Fruit fly (Drosophila melanogaster) whole organism, prepupa: ENCODE data around the gene CG14005.

Experiments used
- Blimp-1 ChIP-seq: fragments of 200-800 bp; sonication (Bioruptor generic); optimal IDR thresholded peaks from 3 replicates; lab custom pipeline; 2017; ENCODE audit warnings: missing biosample characterization, missing genetic modification characterization, mild to moderate bottlenecking, moderate library complexity, missing genetic modification reagents
- CG10631 ChIP-seq: fragments of 200-800 bp; sonication (Bioruptor generic); optimal IDR thresholded peaks from 2 replicates; lab custom pipeline; 2016; ENCODE audit warnings: missing biosample characterization, missing genetic modification characterization
- CG11294 ChIP-seq: fragments of 200-800 bp; sonication (Bioruptor generic); IDR thresholded peaks from 2 replicates; pipeline ENCODE4 v1.3.6; 2022; ENCODE audit warnings: missing biosample characterization, missing genetic modification characterization
- CG11762 ChIP-seq: fragments of 200-800 bp; sonication (Bioruptor generic); optimal IDR thresholded peaks from 3 replicates; lab custom pipeline; 2016; ENCODE audit warnings: missing biosample characterization, missing genetic modification characterization; ENCODE audit not compliant: insufficient read depth
- CG15336 ChIP-seq: fragments of 200-800 bp; sonication (Bioruptor generic); IDR thresholded peaks from 2 replicates; pipeline ENCODE4 v1.3.6; 2022; ENCODE audit warnings: missing biosample characterization, missing genetic modification characterization
- CG1621 ChIP-seq: fragments of 200-800 bp; sonication (Bioruptor generic); optimal IDR thresholded peaks from 3 replicates; lab custom pipeline; 2018; ENCODE audit warnings: missing biosample characterization, mild to moderate bottlenecking, missing genetic modification characterization
- CG31627 ChIP-seq: fragments of 200-800 bp; sonication (Bioruptor generic); optimal IDR thresholded peaks from 3 replicates; lab custom pipeline; 2016; ENCODE audit warnings: missing biosample characterization, missing genetic modification characterization
- CG32006 ChIP-seq: fragments of 200-800 bp; sonication (Bioruptor generic); optimal IDR thresholded peaks from 3 replicates; lab custom pipeline; 2017; ENCODE audit warnings: missing biosample characterization, mild to moderate bottlenecking, missing genetic modification characterization
- CG34406 ChIP-seq: fragments of 200-800 bp; sonication (Bioruptor generic); optimal IDR thresholded peaks from 3 replicates; lab custom pipeline; 2016; ENCODE audit warnings: missing biosample characterization, missing genetic modification characterization
- CG4318 ChIP-seq: fragments of 200-800 bp; sonication (Bioruptor generic); optimal IDR thresholded peaks from 3 replicates; lab custom pipeline; 2017; ENCODE audit warnings: missing biosample characterization, mild to moderate bottlenecking, missing genetic modification characterization
- CG6163 ChIP-seq: fragments of 200-800 bp; sonication (Bioruptor generic); IDR thresholded peaks from 3 replicates; pipeline ENCODE4 v1.3.6; 2022; ENCODE audit warnings: missing biosample characterization, missing genetic modification characterization
- CG6276 ChIP-seq: fragments of 200-800 bp; sonication (Bioruptor generic); optimal IDR thresholded peaks from 2 replicates; lab custom pipeline; 2017; ENCODE audit warnings: missing biosample characterization, mild to moderate bottlenecking, missing genetic modification characterization
- CG8319 ChIP-seq: fragments of 200-800 bp; sonication (Bioruptor generic); optimal IDR thresholded peaks from 3 replicates; lab custom pipeline; 2016; ENCODE audit warnings: missing biosample characterization, missing genetic modification characterization
- CG9139 ChIP-seq: fragments of 200-800 bp; sonication (Bioruptor generic); optimal IDR thresholded peaks from 3 replicates; lab custom pipeline; 2017; ENCODE audit warnings: missing biosample characterization, mild to moderate bottlenecking, missing genetic modification characterization
- Eip75B ChIP-seq: fragments of 200-800 bp; sonication (Bioruptor generic); optimal IDR thresholded peaks from 3 replicates; lab custom pipeline; 2016; ENCODE audit warnings: missing biosample characterization, missing genetic modification characterization
- Eip78C ChIP-seq: fragments of 200-800 bp; sonication (Bioruptor generic); peaks from one replicate; lab custom pipeline; 2016; ENCODE audit warnings: missing biosample characterization, missing genetic modification characterization
- Eip93F ChIP-seq: fragments of 200-800 bp; sonication (Bioruptor generic); optimal IDR thresholded peaks from 2 replicates; lab custom pipeline; 2016; ENCODE audit warnings: missing biosample characterization, mild to moderate bottlenecking, missing genetic modification characterization
- Ets96B ChIP-seq: fragments of 200-800 bp; optimal IDR thresholded peaks from 2 replicates; lab custom pipeline; 2019; ENCODE audit warnings: missing biosample characterization, mild to moderate bottlenecking, missing genetic modification characterization, moderate library complexity
- Hr38 ChIP-seq: sonication (Bioruptor generic); optimal IDR thresholded peaks from 2 replicates; lab custom pipeline; 2016; ENCODE audit warnings: missing biosample characterization, missing genetic modification characterization
- Hr39 ChIP-seq: fragments of 200-800 bp; sonication (Bioruptor generic); optimal IDR thresholded peaks from 2 replicates; lab custom pipeline; 2016; ENCODE audit warnings: missing biosample characterization, missing genetic modification characterization
- Lpt ChIP-seq: fragments of 200-800 bp; sonication (Bioruptor generic); optimal IDR thresholded peaks from 3 replicates; lab custom pipeline; 2016; ENCODE audit warnings: missing biosample characterization, missing genetic modification characterization
- Met ChIP-seq: fragments of 200-800 bp; sonication (Bioruptor generic); optimal IDR thresholded peaks from 3 replicates; lab custom pipeline; 2016; ENCODE audit warnings: missing biosample characterization, missing genetic modification characterization
- OdsH ChIP-seq: fragments of 200-800 bp; sonication (Bioruptor generic); optimal IDR thresholded peaks from 3 replicates; lab custom pipeline; 2016; ENCODE audit warnings: missing biosample characterization, missing genetic modification characterization
- Sox14 ChIP-seq: fragments of 200-800 bp; sonication (Bioruptor generic); optimal IDR thresholded peaks from 3 replicates; lab custom pipeline; 2016; ENCODE audit warnings: missing biosample characterization, missing genetic modification characterization
- Sox15 ChIP-seq: fragments of 200-800 bp; sonication (Bioruptor generic); optimal IDR thresholded peaks from 3 replicates; lab custom pipeline; 2016; ENCODE audit warnings: missing biosample characterization, missing genetic modification characterization
- acj6 ChIP-seq: fragments of 200-800 bp; sonication (Bioruptor generic); optimal IDR thresholded peaks from 3 replicates; lab custom pipeline; 2016; ENCODE audit warnings: missing biosample characterization, missing genetic modification characterization
- cyc ChIP-seq: fragments of 200-800 bp; sonication (Bioruptor generic); optimal IDR thresholded peaks from 3 replicates; lab custom pipeline; 2016; ENCODE audit warnings: missing biosample characterization, missing genetic modification characterization
- eg ChIP-seq: fragments of 200-800 bp; sonication (Bioruptor generic); IDR thresholded peaks from 3 replicates; pipeline ENCODE4 v1.3.6; 2022; ENCODE audit warnings: missing biosample characterization, missing genetic modification characterization
- esn ChIP-seq: fragments of 200-800 bp; sonication (Bioruptor generic); optimal IDR thresholded peaks from 2 replicates; lab custom pipeline; 2016; ENCODE audit warnings: missing biosample characterization, mild to moderate bottlenecking, missing genetic modification characterization, moderate library complexity
- fd85E ChIP-seq: fragments of 200-800 bp; sonication (Bioruptor generic); optimal IDR thresholded peaks from 3 replicates; lab custom pipeline; 2016; ENCODE audit warnings: missing biosample characterization, missing genetic modification characterization
- lz ChIP-seq: fragments of 200-800 bp; sonication (Bioruptor generic); optimal IDR thresholded peaks from 3 replicates; lab custom pipeline; 2016; ENCODE audit warnings: missing biosample characterization, missing genetic modification characterization
- pdm3 ChIP-seq: fragments of 200-800 bp; sonication (Bioruptor generic); optimal IDR thresholded peaks from 3 replicates; lab custom pipeline; 2016; ENCODE audit warnings: missing biosample characterization, missing genetic modification characterization
- salr ChIP-seq, 2 experiments: fragments of 200-800 bp; sonication (Bioruptor generic); optimal IDR thresholded peaks; 3 replicates each; lab custom pipeline; 2016 to 2018; ENCODE audit warnings: missing biosample characterization in 2 of 2, missing genetic modification characterization in 2 of 2, mild to moderate bottlenecking in 1 of 2
- spab ChIP-seq: fragments of 200-800 bp; sonication (Bioruptor generic); optimal IDR thresholded peaks from 2 replicates; lab custom pipeline; 2017; ENCODE audit warnings: missing biosample characterization, mild to moderate bottlenecking, missing genetic modification characterization, missing genetic modification reagents
- topi ChIP-seq: fragments of 200-800 bp; sonication (Bioruptor generic); optimal IDR thresholded peaks from 3 replicates; lab custom pipeline; 2016; ENCODE audit warnings: missing biosample characterization, missing genetic modification characterization
- vri ChIP-seq: fragments of 200-800 bp; sonication (Bioruptor generic); optimal IDR thresholded peaks from 3 replicates; lab custom pipeline; 2016; ENCODE audit warnings: missing biosample characterization, mild to moderate bottlenecking, missing genetic modification characterization

Gene CG14005

DNA sequence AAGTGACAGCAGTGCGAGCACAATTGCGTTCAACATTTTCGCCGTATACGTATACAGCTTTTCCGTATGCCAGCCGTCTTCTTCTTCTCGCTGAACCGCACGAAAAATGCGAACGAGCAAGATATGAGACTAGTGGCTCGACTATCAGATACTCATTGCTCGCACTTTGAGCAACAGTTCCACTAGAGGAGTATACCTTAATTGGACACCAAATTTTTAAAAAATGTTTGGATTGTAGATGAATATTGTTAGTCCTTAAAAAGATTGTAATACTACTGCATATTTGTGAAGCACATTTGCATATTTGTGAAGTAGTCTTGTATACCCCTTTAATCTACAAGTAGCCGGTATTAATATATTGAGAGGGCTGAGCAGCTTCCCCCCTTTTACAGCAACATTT is 23.6 kb downstream of the CG14005 start (continued):
- peak; percentile 23 for TF ChIP-seq OdsH (GFP tag; lab: Kevin White, UChicago)
- no peak; the same call in 1 of the 2 replicates for TF ChIP-seq CG15336 (GFP tag; lab: Robert Waterston, UW)
- peak; percentile 60 for TF ChIP-seq Eip78C
- no peak for TF ChIP-seq CG6163 (GFP tag; lab: Robert Waterston, UW)
- no peak for TF ChIP-seq CG6276 (GFP tag; lab: Kevin White, UChicago)
- TF ChIP-seq topi (GFP tag; lab: Kevin White, UChicago), result peak; percentile 28
- no peak for TF ChIP-seq CG11294 (GFP tag; lab: Robert Waterston, UW)
- TF ChIP-seq Met (GFP tag; lab: Kevin White, UChicago), result peak; percentile 8
- TF ChIP-seq CG31627 (GFP tag; lab: Kevin White, UChicago), result peak; percentile 14
- TF ChIP-seq CG4318 (GFP tag; lab: Kevin White, UChicago), result no peak
- TF ChIP-seq, all 60 proteins: peak for 27

DNA sequence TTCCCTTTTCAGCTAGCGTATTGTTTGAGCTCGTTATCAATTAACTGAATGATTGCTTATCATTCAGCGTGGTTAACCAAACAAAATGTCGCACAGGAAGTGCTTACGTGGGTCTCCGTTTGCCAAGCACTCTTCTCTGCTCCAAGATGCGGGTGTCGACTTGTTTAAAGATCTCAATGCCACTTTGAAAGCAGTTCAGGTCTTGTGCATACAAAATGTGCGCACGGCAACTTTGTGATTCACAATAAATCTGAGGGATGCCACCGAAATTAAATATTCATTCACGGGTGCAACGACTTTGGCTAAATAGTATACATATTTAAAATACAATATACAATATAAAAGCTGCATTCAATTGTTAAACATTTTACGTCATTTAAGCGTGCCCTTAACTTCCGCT is 29.5 kb downstream of the CG14005 start:
- TF ChIP-seq Eip78C, result peak; percentile 34
- TF ChIP-seq Eip93F (GFP tag; lab: Kevin White, UChicago), result no peak
- no peak for TF ChIP-seq cyc

DNA sequence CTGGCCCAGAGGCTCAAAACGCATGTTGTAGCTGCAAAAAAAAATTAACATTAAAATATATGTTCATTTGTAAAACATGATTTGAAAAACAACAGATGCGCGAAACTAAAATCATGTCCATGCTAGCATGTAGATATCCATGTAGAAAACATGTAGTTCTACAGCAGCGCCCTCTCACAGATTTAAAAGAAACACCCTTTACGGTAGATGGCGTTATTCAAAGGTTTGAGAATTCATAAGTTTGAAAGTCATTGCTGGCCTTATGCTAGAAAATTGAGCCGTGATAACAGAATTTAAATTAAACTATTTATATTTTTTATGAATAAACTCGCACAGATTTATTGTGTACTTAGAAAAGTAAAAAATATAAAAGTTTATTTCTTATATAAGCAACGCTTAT is 30.6 kb downstream of the CG14005 start:
- TF ChIP-seq Eip78C, result peak; percentile 23
- TF ChIP-seq pdm3 (GFP tag; lab: Kevin White, UChicago), result no peak
- no peak for TF ChIP-seq CG11762 (GFP tag; lab: Kevin White, UChicago)
- no peak for TF ChIP-seq CG10631 (GFP tag; lab: Kevin White, UChicago)
- no peak for TF ChIP-seq Sox14 (GFP tag; lab: Kevin White, UChicago)
- TF ChIP-seq Hr39 (GFP tag; lab: Kevin White, UChicago), result peak; percentile 23
- no peak for TF ChIP-seq Lpt (GFP tag; lab: Kevin White, UChicago)
- no peak for TF ChIP-seq lz
- no peak for TF ChIP-seq CG1621 (tag; lab: Kevin White, UChicago)
- no peak for TF ChIP-seq CG34406 (GFP tag; lab: Kevin White, UChicago)
- TF ChIP-seq cyc, result peak; percentile 35
- TF ChIP-seq CG31627 (GFP tag; lab: Kevin White, UChicago), result peak; percentile 27

DNA sequence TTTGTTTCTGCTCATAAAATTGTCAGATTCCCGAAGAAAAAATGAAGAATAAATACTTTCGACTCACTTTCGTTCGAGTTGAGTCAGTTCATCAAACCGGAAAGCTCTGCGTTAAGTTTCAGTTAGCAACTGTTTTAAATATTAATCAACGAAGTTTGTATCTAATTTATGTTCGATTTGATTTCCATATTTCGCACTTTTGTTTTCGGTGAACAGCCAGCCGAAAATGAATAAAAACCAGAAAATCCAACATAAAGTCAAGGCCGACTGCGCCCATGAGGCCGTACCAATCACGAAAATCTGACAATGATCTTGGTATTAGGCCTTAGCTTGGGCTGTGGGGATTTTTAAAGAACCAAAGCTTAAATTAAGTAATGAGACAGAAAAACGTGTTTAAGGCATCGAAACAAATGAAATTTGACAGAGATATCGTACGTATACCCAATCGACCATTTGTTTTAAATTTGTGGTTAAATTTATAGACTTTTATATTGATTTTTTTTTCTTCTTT is 35.2 kb downstream of the CG14005 start:
- TF ChIP-seq esn (GFP tag; lab: Kevin White, UChicago), result no peak
- no peak for TF ChIP-seq Eip75B (GFP tag; lab: Kevin White, UChicago)
- no peak for TF ChIP-seq salr (GFP tag; optimal IDR thresholded peaks at IDR 0.05; lab: Kevin White, UChicago)
- no peak for TF ChIP-seq topi (GFP tag; lab: Kevin White, UChicago)
- TF ChIP-seq CG34406 (GFP tag; lab: Kevin White, UChicago), result no peak
- no peak for TF ChIP-seq Eip93F (GFP tag; lab: Kevin White, UChicago)
- TF ChIP-seq fd85E (GFP tag; lab: Kevin White, UChicago), result no peak
- TF ChIP-seq lz, result no peak
- no peak for TF ChIP-seq CG4318 (GFP tag; lab: Kevin White, UChicago)
- TF ChIP-seq CG9139 (GFP tag; lab: Kevin White, UChicago), result no peak
- no peak for TF ChIP-seq Hr39 (GFP tag; lab: Kevin White, UChicago)
- no peak for TF ChIP-seq CG8319 (GFP tag; lab: Kevin White, UChicago)
- no peak for TF ChIP-seq CG15336 (GFP tag; lab: Robert Waterston, UW)
- TF ChIP-seq CG11294 (GFP tag; lab: Robert Waterston, UW), result no peak
- TF ChIP-seq Ets96B (tag; lab: Kevin White, UChicago), result no peak
- TF ChIP-seq Blimp-1 (GFP tag; lab: Kevin White, UChicago), result no peak
- no peak for TF ChIP-seq Hr38
- TF ChIP-seq Sox15 (GFP tag; lab: Kevin White, UChicago), result no peak
- TF ChIP-seq eg (GFP tag; lab: Robert Waterston, UW), result no peak

DNA sequence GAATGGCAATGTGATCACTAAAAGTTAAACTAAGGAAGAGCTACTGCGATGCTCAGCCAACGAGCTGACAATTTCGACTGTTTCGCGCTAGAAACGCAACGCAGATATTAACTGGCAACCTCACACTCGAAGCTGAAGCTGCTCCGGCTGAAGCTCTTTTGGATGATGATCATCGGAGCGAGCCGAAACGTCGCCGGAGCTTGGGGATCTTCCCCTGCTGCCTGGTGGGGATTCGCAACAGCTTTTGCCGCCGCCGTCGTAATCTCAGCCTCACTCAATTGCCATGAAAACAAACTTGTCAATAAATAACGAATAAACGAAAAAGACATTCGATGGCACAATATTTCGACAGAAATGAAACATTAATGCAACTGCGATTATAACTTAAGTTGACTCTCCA is 35.7 kb downstream of the CG14005 start, which contains the start of gene obst-E:
TSS of gene obst-E (minus strand) at position 101 of the 400 bp plus-strand sequence.
- TF ChIP-seq Lpt (GFP tag; lab: Kevin White, UChicago), result no peak
- no peak for TF ChIP-seq acj6 (GFP tag; lab: Kevin White, UChicago)
- TF ChIP-seq spab (GFP tag; lab: Kevin White, UChicago), result no peak
- TF ChIP-seq Eip93F (GFP tag; lab: Kevin White, UChicago), result no peak
- no peak for TF ChIP-seq vri
- no peak for TF ChIP-seq Met (GFP tag; lab: Kevin White, UChicago)
- no peak for TF ChIP-seq CG32006 (GFP tag; lab: Kevin White, UChicago)
- no peak for TF ChIP-seq CG31627 (GFP tag; lab: Kevin White, UChicago)
